Fruit fly (Drosophila melanogaster): ENCODE results near the gene Cpr72Eb.

Gene Cpr72Eb

DNA sequence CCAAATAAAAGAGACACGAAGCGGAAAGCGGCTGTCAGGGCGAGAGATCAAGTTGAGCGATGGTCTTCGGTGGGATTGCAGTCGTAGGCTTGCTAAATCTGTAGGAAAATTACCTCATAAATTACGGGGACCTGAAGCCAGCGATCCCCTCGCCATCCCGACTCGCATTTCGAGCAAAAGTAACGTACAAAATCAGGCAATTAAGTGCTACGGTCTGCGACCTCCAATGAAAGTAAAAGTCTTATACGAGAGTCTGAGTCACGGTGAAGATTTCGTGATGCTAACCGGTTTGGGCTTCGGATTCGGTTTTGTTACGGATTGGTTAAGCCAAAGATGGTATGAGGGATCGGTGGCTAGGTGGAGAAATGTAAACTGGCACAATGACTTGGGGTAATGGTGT lies 24.8 kb upstream of the Cpr72Eb start (continued):
- TF ChIP-seq Ssrp (tag; optimal IDR thresholded peaks at IDR 0.05) (no peak), CTCF (GFP tag; optimal IDR thresholded peaks at IDR 0.05) (no peak), CG17912 (GFP tag; optimal IDR thresholded peaks at IDR 0.05) (no peak)

DNA sequence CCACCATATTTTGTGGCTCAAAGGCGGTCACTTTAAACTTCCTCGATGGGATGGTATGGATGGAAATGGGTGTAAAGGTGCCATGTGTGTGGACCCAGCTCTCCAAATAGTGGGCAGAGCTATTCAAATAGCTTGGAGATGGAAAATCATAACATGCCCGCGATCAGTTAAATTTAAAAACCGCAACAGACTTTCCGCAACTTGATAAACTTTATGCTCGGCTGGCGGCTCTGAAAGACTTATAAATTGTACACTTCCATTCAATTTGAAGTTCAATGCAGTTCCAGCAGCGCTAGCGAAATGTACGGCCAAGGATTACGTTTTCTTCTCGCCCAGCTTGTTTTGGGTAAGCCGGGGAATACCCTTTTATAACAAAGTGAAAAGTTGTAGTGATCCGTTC lies 18.7 kb upstream of the Cpr72Eb start, which contains the start of gene CG33257:
Gene CG33257, plus strand, starts transcription at position 301 of the 400 bp plus-strand sequence.
- TF ChIP-seq lbe (GFP tag; optimal IDR thresholded peaks at IDR 0.05): no peak
- TF ChIP-seq Rfx (GFP tag; IDR thresholded peaks at IDR 0.05): no peak
- no peak for TF ChIP-seq BEAF-32 (GFP tag; optimal IDR thresholded peaks at IDR 0.05)
- TF ChIP-seq HHEX (GFP tag; optimal IDR thresholded peaks at IDR 0.05): no peak
- TF ChIP-seq CG12299 (tag; optimal IDR thresholded peaks at IDR 0.05): no peak
- TF ChIP-seq CG11560 (tag; IDR thresholded peaks at IDR 0.05): no peak
- TF ChIP-seq Lim3 (GFP tag; IDR thresholded peaks at IDR 0.05): no peak
- no peak for TF ChIP-seq Mrtf (GFP tag; IDR thresholded peaks at IDR 0.05)
- no peak for TF ChIP-seq ems (GFP tag; optimal IDR thresholded peaks at IDR 0.05)
- no peak for TF ChIP-seq Fer2 (tag; optimal IDR thresholded peaks at IDR 0.05)
- no peak for TF ChIP-seq pros (GFP tag; optimal IDR thresholded peaks at IDR 0.05)
- no peak for TF ChIP-seq CG15514 (GFP tag; optimal IDR thresholded peaks at IDR 0.05)

DNA sequence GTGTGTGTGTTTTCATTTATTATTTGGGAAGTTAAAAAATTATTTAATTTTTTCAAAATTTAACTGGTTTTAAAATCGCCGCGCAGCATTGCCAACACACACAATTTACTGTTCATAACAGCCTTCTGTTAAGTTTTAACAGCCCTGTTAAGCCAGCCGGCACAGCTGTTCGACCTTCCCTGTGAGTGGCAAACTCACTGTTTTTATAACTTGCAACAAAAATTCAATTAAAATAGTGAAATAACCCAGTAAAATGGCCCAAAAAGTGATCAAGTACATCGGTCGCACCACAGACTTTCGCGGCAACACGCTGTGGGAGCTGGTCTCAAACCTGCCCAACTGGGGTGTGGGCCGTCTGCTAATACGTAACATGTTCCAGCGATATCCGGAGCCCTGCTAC lies 16.8 kb upstream of the Cpr72Eb start, which contains the start of gene mRpS34:
Gene mRpS34, plus strand, starts transcription at position 161 of the 400 bp plus-strand sequence.
- peak; percentile 53; the same call in 1 of the 4 replicates for TF ChIP-seq Dll (GFP tag; IDR thresholded peaks at IDR 0.05; ENCODE audit: partially characterized antibody)
- peak; percentile 90 for TF ChIP-seq CG9215 (GFP tag; IDR thresholded peaks at IDR 0.05)
- peak; percentile 19; the same call in 1 of the 2 replicates for TF ChIP-seq bbx (GFP tag; IDR thresholded peaks at IDR 0.05; ENCODE audit: partially characterized antibody)
- peak; percentile 66 for TF ChIP-seq Dp (GFP tag; optimal IDR thresholded peaks at IDR 0.05)
- no peak for TF ChIP-seq Gsc (GFP tag; IDR thresholded peaks at IDR 0.05)
- TF ChIP-seq CG2712 (tag; optimal IDR thresholded peaks at IDR 0.05): no peak
- TF ChIP-seq YL-1 (GFP tag; optimal IDR thresholded peaks at IDR 0.05): peak; percentile 51
- TF ChIP-seq danr (GFP tag; IDR thresholded peaks at IDR 0.05): no peak
- TF ChIP-seq CG6654 (GFP tag; optimal IDR thresholded peaks at IDR 0.05): no peak
- TF ChIP-seq Pdp1 (GFP tag; optimal IDR thresholded peaks at IDR 0.05): peak in 1 of 2 experiments; percentile 85
- TF ChIP-seq crp (GFP tag; optimal IDR thresholded peaks at IDR 0.05): peak; percentile 31 to 87
- TF ChIP-seq ken (GFP tag; IDR thresholded peaks at IDR 0.05): no peak
- no peak for TF ChIP-seq CG11695 (GFP tag; IDR thresholded peaks at IDR 0.05)
- TF ChIP-seq CG13287 (GFP tag; IDR thresholded peaks at IDR 0.05; ENCODE audit: partially characterized antibody): peak; percentile 36
- no peak for TF ChIP-seq corto (GFP tag; optimal IDR thresholded peaks at IDR 0.05)
- TF ChIP-seq CG16813 (GFP tag; IDR thresholded peaks at IDR 0.05; ENCODE audit: partially characterized antibody): no peak
- TF ChIP-seq stwl (tag; optimal IDR thresholded peaks at IDR 0.05): peak; percentile 55
- peak; percentile 39 for TF ChIP-seq Med (GFP tag)
- TF ChIP-seq phol (tag; optimal IDR thresholded peaks at IDR 0.05): no peak
- TF ChIP-seq lmd (GFP tag; IDR thresholded peaks at IDR 0.05): no peak
- peak; percentile 66 for TF ChIP-seq E2f2 (GFP tag; IDR thresholded peaks at IDR 0.05)
- TF ChIP-seq CG8359 (GFP tag; optimal IDR thresholded peaks at IDR 0.05; ENCODE audit: borderline replicate concordance): no peak
- peak; percentile 46 for TF ChIP-seq pzg (GFP tag; optimal IDR thresholded peaks at IDR 0.05)
- TF ChIP-seq MBD-R2 (GFP tag; IDR thresholded peaks at IDR 0.05): peak; percentile 74
- no peak for TF ChIP-seq az2 (GFP tag; optimal IDR thresholded peaks at IDR 0.05)
- TF ChIP-seq Myb (GFP tag; optimal IDR thresholded peaks at IDR 0.05): peak; percentile 89
- peak; percentile 63 for TF ChIP-seq trem (tag; optimal IDR thresholded peaks at IDR 0.05)
- peak; percentile 23; the same call in 1 of the 3 replicates for TF ChIP-seq CG6791 (GFP tag; IDR thresholded peaks at IDR 0.05; ENCODE audit: partially characterized antibody)
- peak; percentile 81 for TF ChIP-seq MESR4 (GFP tag; optimal IDR thresholded peaks at IDR 0.05)
- TF ChIP-seq CG5245 (GFP tag; optimal IDR thresholded peaks at IDR 0.05): no peak
- TF ChIP-seq CG4617 (GFP tag; optimal IDR thresholded peaks at IDR 0.05; ENCODE audit: borderline replicate concordance): peak; percentile 52
- TF ChIP-seq inv (GFP tag; IDR thresholded peaks at IDR 0.05; ENCODE audit: partially characterized antibody): no peak
